Worm (Caenorhabditis elegans): ENCODE results near the gene npr-40.
A peak's percentile ranks its signal among the peaks of the same experiment; 100 is the strongest.

npr-40 gene

DNA sequence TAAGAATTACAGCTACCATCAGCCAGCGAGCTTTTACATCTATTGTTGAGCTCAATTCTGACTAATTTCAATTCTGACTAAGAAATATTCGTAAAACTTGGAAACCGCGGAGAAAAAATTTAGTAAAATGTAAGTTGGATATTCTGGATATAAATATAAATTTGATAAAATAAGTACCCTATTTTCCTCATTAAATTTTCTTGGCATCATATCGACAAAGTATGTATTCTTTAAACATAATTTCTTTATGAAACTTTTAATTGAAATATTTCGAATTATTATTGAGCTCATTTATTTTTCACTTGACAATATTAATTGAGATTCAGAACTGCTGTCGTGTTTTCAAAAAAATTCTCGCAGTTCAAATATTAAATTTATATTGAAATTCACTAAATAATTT lies 10.9 kb downstream of the npr-40 start:
- TF ChIP-seq zip-4 (GFP tag; optimal IDR thresholded peaks at IDR 0.05) (no peak), ces-1 (GFP tag; optimal IDR thresholded peaks at IDR 0.05) (no peak), C04F5.9 (tag; optimal IDR thresholded peaks at IDR 0.05) (no peak)

DNA sequence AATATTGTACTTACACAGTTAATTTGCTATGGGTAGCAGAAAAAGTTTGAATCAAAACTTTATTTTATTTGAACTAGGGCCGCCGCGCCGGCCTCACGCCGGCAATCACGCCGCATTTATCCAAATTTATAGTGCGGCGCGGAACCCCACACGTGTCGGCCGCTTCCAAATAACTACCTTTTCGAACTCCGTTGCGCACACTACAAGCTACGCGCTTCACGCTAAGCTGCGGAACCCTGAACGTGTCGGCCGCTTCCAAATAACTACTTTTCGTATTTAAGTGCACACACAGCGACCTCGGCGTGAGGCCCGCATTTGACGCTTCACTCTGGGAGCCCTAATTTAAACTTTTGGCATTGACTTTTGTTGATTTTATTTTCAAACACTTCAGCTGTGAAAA lies 12.8 kb downstream of the npr-40 start:
- TF ChIP-seq alr-1 (tag; optimal IDR thresholded peaks at IDR 0.05; ENCODE audit: borderline replicate concordance) = no peak
- TF ChIP-seq fkh-8 (tag; optimal IDR thresholded peaks at IDR 0.05) = no peak
- no peak for TF ChIP-seq fkh-10 (GFP tag; optimal IDR thresholded peaks at IDR 0.05)
- TF ChIP-seq sptf-1 (tag; optimal IDR thresholded peaks at IDR 0.05) = no peak

DNA sequence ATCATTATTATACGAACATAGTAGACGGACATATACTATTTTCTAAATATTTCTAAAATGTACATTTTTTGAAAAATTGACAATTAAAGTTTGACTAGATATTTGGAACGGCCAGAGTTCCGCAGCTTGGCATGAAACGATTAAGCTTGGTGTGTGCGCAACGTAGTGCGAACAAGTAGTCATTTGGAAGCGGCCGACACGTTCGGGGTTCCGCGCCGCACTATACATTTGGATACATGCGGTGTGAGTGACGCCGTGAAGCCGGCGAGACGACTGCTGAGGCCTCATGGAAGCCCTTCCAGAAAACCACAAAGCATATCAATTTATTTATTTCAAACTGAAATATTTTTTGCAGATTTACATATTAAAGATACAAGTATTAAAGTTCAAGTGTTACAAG lies 19.6 kb downstream of the npr-40 start:
- TF ChIP-seq nhr-85 (tag) (peak; percentile 39), snpc-4 (tag; optimal IDR thresholded peaks at IDR 0.05) (peak; percentile 87), nhr-71 (tag; optimal IDR thresholded peaks at IDR 0.05) (peak; percentile 9), unc-86 (tag; optimal IDR thresholded peaks at IDR 0.05) (no peak)

DNA sequence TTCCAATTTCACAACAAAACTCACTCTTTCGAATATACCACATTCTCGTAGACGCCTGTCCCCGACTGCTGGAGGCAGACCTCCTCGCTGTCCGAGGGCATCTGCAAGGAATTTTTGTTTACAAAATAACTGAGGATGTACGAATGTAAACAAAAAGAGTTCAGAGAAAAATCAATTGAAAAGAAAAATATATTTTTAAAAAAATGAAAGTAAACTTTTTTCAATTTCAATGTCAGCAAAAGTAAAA lies 27.5 kb downstream of the npr-40 start, which contains the start of gene mrp-5:
Gene mrp-5 (minus strand): TSS at position 101 of the 247 bp plus-strand sequence.
- TF ChIP-seq lir-3 (tag; optimal IDR thresholded peaks at IDR 0.05; ENCODE audit: poor library complexity) = no peak
- TF ChIP-seq nhr-28 (tag; optimal IDR thresholded peaks at IDR 0.05) = no peak
- no peak for TF ChIP-seq egl-13 (tag; optimal IDR thresholded peaks at IDR 0.05)
- TF ChIP-seq nhr-11 (tag; optimal IDR thresholded peaks at IDR 0.05) = no peak
- no peak for TF ChIP-seq F16B12.6 (tag; optimal IDR thresholded peaks at IDR 0.05)
- TF ChIP-seq ceh-88 (GFP tag; IDR thresholded peaks at IDR 0.05) = no peak
- no peak for TF ChIP-seq unc-62 (GFP tag; optimal IDR thresholded peaks at IDR 0.05)
- no peak for TF ChIP-seq snu-23 (GFP tag; optimal IDR thresholded peaks at IDR 0.05)
- TF ChIP-seq nhr-47 (tag; optimal IDR thresholded peaks at IDR 0.05) = no peak

DNA sequence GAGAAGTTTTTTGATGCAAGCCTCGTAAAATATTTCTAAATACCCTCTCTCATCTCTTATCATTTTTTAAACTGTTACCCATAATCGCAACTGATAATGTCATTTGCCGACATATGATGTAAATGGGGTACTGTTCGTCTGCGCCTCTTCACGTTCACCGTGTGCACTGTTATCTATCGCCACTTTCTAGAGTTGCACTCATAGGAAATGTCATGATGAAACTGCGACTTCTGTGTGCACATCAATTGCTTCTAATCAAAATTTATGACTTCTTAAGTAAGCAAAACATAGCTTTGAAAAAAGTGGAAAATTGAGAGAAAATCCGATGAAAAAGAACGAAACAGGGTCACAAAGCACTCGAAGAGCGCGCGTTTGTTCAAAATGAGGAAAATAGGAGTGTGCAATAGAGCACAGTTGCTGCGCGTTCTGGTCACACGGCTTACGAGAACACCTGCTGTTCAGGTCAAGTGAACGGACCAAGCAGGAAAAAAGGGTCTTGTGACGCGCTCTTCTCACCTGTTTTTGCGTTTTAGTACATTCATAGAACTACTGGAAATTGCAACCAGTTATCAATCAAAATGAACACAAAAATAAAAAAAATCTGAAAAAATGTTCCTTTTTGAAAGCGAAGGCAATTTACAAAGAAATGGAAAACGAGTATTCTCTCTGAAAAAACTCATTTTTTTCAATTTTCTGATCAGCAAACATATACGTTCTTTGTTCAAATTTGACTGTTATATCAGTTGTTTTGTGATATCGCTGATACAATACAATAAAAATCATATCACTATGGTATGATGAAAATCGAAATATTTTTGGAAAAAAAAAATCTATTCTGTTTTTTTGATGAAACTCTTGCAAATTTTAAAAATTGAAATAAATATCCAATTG lies 28.1 kb downstream of the npr-40 start:
- peak; percentile 28 for TF ChIP-seq C16A3.4 (tag; optimal IDR thresholded peaks at IDR 0.05)
- no peak for TF ChIP-seq ztf-11 (tag; optimal IDR thresholded peaks at IDR 0.05)
- no peak for TF ChIP-seq blmp-1 (tag; optimal IDR thresholded peaks at IDR 0.05)
- peak; percentile 5 for TF ChIP-seq hpl-2 (GFP tag; optimal IDR thresholded peaks at IDR 0.05)
- no peak for TF ChIP-seq unc-98 (GFP tag; IDR thresholded peaks at IDR 0.05)
- no peak for TF ChIP-seq jun-1 (tag; optimal IDR thresholded peaks at IDR 0.05)
- no peak for TF ChIP-seq fkh-10 (GFP tag; optimal IDR thresholded peaks at IDR 0.05)
- no peak for TF ChIP-seq fos-1 (tag; optimal IDR thresholded peaks at IDR 0.05)
- no peak for TF ChIP-seq aha-1 (tag; optimal IDR thresholded peaks at IDR 0.05)
- no peak for TF ChIP-seq efl-3 (GFP tag; optimal IDR thresholded peaks at IDR 0.05)
- TF ChIP-seq pag-3 (tag; optimal IDR thresholded peaks at IDR 0.05; ENCODE audit: borderline replicate concordance, insufficient read depth) = no peak
- TF ChIP-seq sptf-1 (tag; optimal IDR thresholded peaks at IDR 0.05) = no peak
- TF ChIP-seq fkh-8 (tag; optimal IDR thresholded peaks at IDR 0.05) = no peak
- TF ChIP-seq sox-4 (tag; optimal IDR thresholded peaks at IDR 0.05) = no peak
- no peak for TF ChIP-seq ces-1 (GFP tag; optimal IDR thresholded peaks at IDR 0.05)
- no peak for TF ChIP-seq isw-1 (GFP tag; IDR thresholded peaks at IDR 0.05)
- TF ChIP-seq unc-130 (tag; optimal IDR thresholded peaks at IDR 0.05) = no peak
- TF ChIP-seq lir-3 (tag; optimal IDR thresholded peaks at IDR 0.05; ENCODE audit: poor library complexity) = no peak
- no peak for TF ChIP-seq ceh-8 (GFP tag; optimal IDR thresholded peaks at IDR 0.05)
- TF ChIP-seq nhr-76 (tag; optimal IDR thresholded peaks at IDR 0.05) = no peak
- TF ChIP-seq tbx-2 (tag; optimal IDR thresholded peaks at IDR 0.05) = no peak
- peak; percentile 98 for TF ChIP-seq elt-2 (tag; optimal IDR thresholded peaks at IDR 0.05)
- no peak for TF ChIP-seq mdl-1 (tag; optimal IDR thresholded peaks at IDR 0.05)
- no peak for TF ChIP-seq lin-13 (GFP tag; optimal IDR thresholded peaks at IDR 0.05)
- no peak for TF ChIP-seq egl-27 (tag; optimal IDR thresholded peaks at IDR 0.05)
- TF ChIP-seq F16B12.6 (tag; optimal IDR thresholded peaks at IDR 0.05) = no peak
- TF ChIP-seq nhr-71 (tag; optimal IDR thresholded peaks at IDR 0.05) = peak; percentile 43
- TF ChIP-seq grh-1 (GFP tag; IDR thresholded peaks at IDR 0.05) = no peak
- no peak for TF ChIP-seq irx-1 (tag; optimal IDR thresholded peaks at IDR 0.05)
- TF ChIP-seq alr-1 (tag; optimal IDR thresholded peaks at IDR 0.05; ENCODE audit: borderline replicate concordance) = no peak
- TF ChIP-seq snpc-4 (tag; optimal IDR thresholded peaks at IDR 0.05) = peak; percentile 1
- no peak for TF ChIP-seq mab-9 (GFP tag; IDR thresholded peaks at IDR 0.05)

All from whole organism, L1 larva.